Worm (Caenorhabditis elegans): ENCODE data around the gene ZK1321.4.

The ZK1321.4 gene

ce11 chrII:9729866-9730265, 43.9 kb downstream of the ZK1321.4 start:
- TF ChIP-seq ztf-29 (GFP tag; IDR thresholded peaks at IDR 0.05) (no peak), T22C8.4 (GFP tag; IDR thresholded peaks at IDR 0.05) (no peak), klf-2 (GFP tag; conservative IDR thresholded peaks at IDR 0.05) (no peak), tab-1 (GFP tag; IDR thresholded peaks at IDR 0.05) (no peak), ztf-23 (GFP tag; IDR thresholded peaks at IDR 0.05) (no peak), flt-1 (GFP tag; IDR thresholded peaks at IDR 0.05) (no peak)

ce11 chrII:9729196-9729595, 44.5 kb downstream of the ZK1321.4 start:
- TF ChIP-seq klf-2 (GFP tag; conservative IDR thresholded peaks at IDR 0.05) (no peak), med-1 (GFP tag; optimal IDR thresholded peaks at IDR 0.05; ENCODE audit: insufficient read depth) (no peak), flt-1 (GFP tag; IDR thresholded peaks at IDR 0.05) (no peak), ref-1 (GFP tag; conservative IDR thresholded peaks at IDR 0.05) (no peak), ztf-29 (GFP tag; IDR thresholded peaks at IDR 0.05) (no peak), ztf-23 (GFP tag; IDR thresholded peaks at IDR 0.05) (no peak), tab-1 (GFP tag; IDR thresholded peaks at IDR 0.05) (no peak), cog-1 (tag; optimal IDR thresholded peaks at IDR 0.05) (no peak), T22C8.4 (GFP tag; IDR thresholded peaks at IDR 0.05) (no peak)

- TF ChIP-seq ref-1 (GFP tag; conservative IDR thresholded peaks at IDR 0.05), result no peak
- no peak for TF ChIP-seq med-1 (GFP tag; optimal IDR thresholded peaks at IDR 0.05; ENCODE audit: insufficient read depth)
- no peak for TF ChIP-seq T22C8.4 (GFP tag; IDR thresholded peaks at IDR 0.05)
- no peak for TF ChIP-seq cog-1 (tag; optimal IDR thresholded peaks at IDR 0.05)
- no peak for TF ChIP-seq flt-1 (GFP tag; IDR thresholded peaks at IDR 0.05)
These were observed 45.2 kb downstream of the ZK1321.4 start for ce11 chrII:9728506-9728905.

- TF ChIP-seq flt-1 (GFP tag; IDR thresholded peaks at IDR 0.05), result no peak
- TF ChIP-seq T22C8.4 (GFP tag; IDR thresholded peaks at IDR 0.05), result no peak
- no peak for TF ChIP-seq cog-1 (tag; optimal IDR thresholded peaks at IDR 0.05)
- no peak for TF ChIP-seq ref-1 (GFP tag; conservative IDR thresholded peaks at IDR 0.05)
These were observed 46.5 kb downstream of the ZK1321.4 start for ce11 chrII:9727192-9727699.

- TF ChIP-seq med-1 (GFP tag; optimal IDR thresholded peaks at IDR 0.05; ENCODE audit: insufficient read depth), result no peak
- no peak for TF ChIP-seq klf-2 (GFP tag; conservative IDR thresholded peaks at IDR 0.05)
- no peak for TF ChIP-seq ztf-29 (GFP tag; IDR thresholded peaks at IDR 0.05)
These were observed 48.7 kb downstream of the ZK1321.4 start for ce11 chrII:9725056-9725455.

ce11 chrII:9724464-9724863, 49.3 kb downstream of the ZK1321.4 start, which contains the start of gene cutl-2:
Gene cutl-2, minus strand, starts transcription at chrII:9724673.
- TF ChIP-seq med-1 (GFP tag; optimal IDR thresholded peaks at IDR 0.05; ENCODE audit: insufficient read depth) (no peak), T22C8.4 (GFP tag; IDR thresholded peaks at IDR 0.05) (no peak), ztf-29 (GFP tag; IDR thresholded peaks at IDR 0.05) (no peak)
